Worm (Caenorhabditis elegans) whole organism, late embryonic: ENCODE data around the gene Y48D7A.1.

Source experiments
- ceh-34 ChIP-seq: sonication (generic microtip); optimal IDR thresholded peaks from 2 replicates; lab custom pipeline; 2016; ENCODE audit warnings: mild to moderate bottlenecking, missing genetic modification characterization, missing compliant biosample characterization
- dve-1 ChIP-seq: sonication (generic microtip); optimal IDR thresholded peaks from 2 replicates; lab custom pipeline; 2017; ENCODE audit warnings: antibody characterized with exemption, mild to moderate bottlenecking, missing genetic modification characterization, missing compliant biosample characterization
- elt-2 ChIP-seq: sonication (generic microtip); optimal IDR thresholded peaks from 2 replicates; lab custom pipeline; 2016; ENCODE audit warnings: missing genetic modification reagents, missing genetic modification characterization, missing compliant biosample characterization
- ets-4 ChIP-seq: sonication (generic microtip); optimal IDR thresholded peaks from 2 replicates; lab custom pipeline; 2016; ENCODE audit warnings: missing genetic modification characterization, missing compliant biosample characterization
- nhr-11 ChIP-seq: fragments of 150-350 bp; optimal IDR thresholded peaks from 2 replicates; lab custom pipeline; 2014; ENCODE audit warnings: missing biosample characterization, missing genetic modification characterization
- odd-2 ChIP-seq: sonication (generic microtip); optimal IDR thresholded peaks from 2 replicates; lab custom pipeline; 2017; ENCODE audit warnings: antibody characterized with exemption, mild to moderate bottlenecking, missing genetic modification characterization, missing compliant biosample characterization
- pha-2 ChIP-seq: sonication (generic microtip); optimal IDR thresholded peaks from 2 replicates; lab custom pipeline; 2017; ENCODE audit warnings: mild to moderate bottlenecking, missing genetic modification characterization, missing compliant biosample characterization
- rnt-1 ChIP-seq: sonication (generic microtip); optimal IDR thresholded peaks from 2 replicates; lab custom pipeline; 2016; ENCODE audit warnings: missing genetic modification characterization, missing compliant biosample characterization
- tbx-7 ChIP-seq: sonication (generic microtip); optimal IDR thresholded peaks from 2 replicates; lab custom pipeline; 2016; ENCODE audit warnings: missing genotype, missing genetic modification characterization, missing compliant biosample characterization
- unc-55 ChIP-seq: sonication (generic microtip); optimal IDR thresholded peaks from 2 replicates; lab custom pipeline; 2017; ENCODE audit warnings: missing biosample characterization, missing genetic modification reagents, missing genetic modification characterization

DNA sequence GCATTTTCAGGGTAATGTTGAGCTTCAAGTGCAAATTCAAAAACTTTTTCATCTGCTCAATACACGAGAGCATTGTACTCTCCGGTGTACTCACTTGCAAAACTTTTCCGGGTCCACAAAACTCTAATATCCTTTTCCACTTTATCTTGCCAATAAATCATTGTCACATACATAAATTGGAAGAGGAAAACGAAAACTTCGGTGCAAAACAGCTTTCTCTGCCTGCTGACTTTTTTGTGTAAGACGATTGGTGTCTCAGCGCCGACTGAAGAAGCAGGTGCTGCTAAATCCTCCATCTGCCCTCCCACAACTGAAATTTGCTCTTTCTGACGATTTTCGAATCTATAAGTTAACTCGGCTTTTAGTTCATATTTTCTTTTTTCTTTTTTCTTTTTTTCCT is 33.9 kb upstream of the Y48D7A.1 start:
- no peak for TF ChIP-seq tbx-7 (tag; lab: Kevin White, UChicago)
- TF ChIP-seq dve-1 (tag; lab: Kevin White, UChicago): no peak
- TF ChIP-seq nhr-11 (tag; lab: Kevin White, UChicago): no peak
- no peak for TF ChIP-seq ets-4 (tag; lab: Kevin White, UChicago)
- no peak for TF ChIP-seq ceh-34
- no peak for TF ChIP-seq elt-2 (tag; lab: Kevin White, UChicago)
- TF ChIP-seq odd-2 (tag; lab: Kevin White, UChicago): no peak
- peak; percentile 24 for TF ChIP-seq unc-55
- TF ChIP-seq rnt-1: no peak
- no peak for TF ChIP-seq pha-2 (tag; lab: Kevin White, UChicago)
